Worm (Caenorhabditis elegans): Measurements from ENCODE around the gene mog-3.

mog-3 gene

ce11 chrIII:5305725-5306124 is 2.7 kb upstream of the mog-3 start:
- peak; percentile 69 for TF ChIP-seq nhr-47 (tag; optimal IDR thresholded peaks at IDR 0.05)
- peak; percentile 31 for TF ChIP-seq aly-2 (tag; optimal IDR thresholded peaks at IDR 0.05)
- peak; percentile 9 for TF ChIP-seq sox-4 (tag; optimal IDR thresholded peaks at IDR 0.05)
- TF ChIP-seq ceh-82 (tag; optimal IDR thresholded peaks at IDR 0.05): peak; percentile 40 to 63 (median 62)
- no peak for TF ChIP-seq ces-1 (GFP tag; optimal IDR thresholded peaks at IDR 0.05)
- no peak for TF ChIP-seq unc-98 (GFP tag; IDR thresholded peaks at IDR 0.05)
- peak; percentile 67 to 71 for TF ChIP-seq lin-35 (GFP tag; optimal IDR thresholded peaks at IDR 0.05)
- TF ChIP-seq egl-13 (tag; optimal IDR thresholded peaks at IDR 0.05): peak; percentile 19
- peak; percentile 57 for TF ChIP-seq C16A3.4 (tag; optimal IDR thresholded peaks at IDR 0.05)
- no peak for TF ChIP-seq jun-1 (tag; optimal IDR thresholded peaks at IDR 0.05)
- TF ChIP-seq fos-1 (tag; optimal IDR thresholded peaks at IDR 0.05): no peak
- TF ChIP-seq pqm-1 (tag; optimal IDR thresholded peaks at IDR 0.05): no peak
- TF ChIP-seq elt-2 (tag; optimal IDR thresholded peaks at IDR 0.05): peak; percentile 6
- peak; percentile 65 for TF ChIP-seq nhr-19 (GFP tag; conservative IDR thresholded peaks at IDR 0.05)
- peak; percentile 39 for TF ChIP-seq unc-86 (tag; optimal IDR thresholded peaks at IDR 0.05)
- no peak for TF ChIP-seq nhr-85 (tag)
- no peak for TF ChIP-seq pag-3 (tag; optimal IDR thresholded peaks at IDR 0.05; ENCODE audit: borderline replicate concordance, insufficient read depth)
- TF ChIP-seq isw-1 (GFP tag; IDR thresholded peaks at IDR 0.05): peak; percentile 32
- no peak for TF ChIP-seq fkh-10 (GFP tag; optimal IDR thresholded peaks at IDR 0.05)
- TF ChIP-seq blmp-1 (tag; optimal IDR thresholded peaks at IDR 0.05): peak; percentile 24
- no peak for TF ChIP-seq nhr-84 (tag; optimal IDR thresholded peaks at IDR 0.05)
- TF ChIP-seq mef-2 (tag; optimal IDR thresholded peaks at IDR 0.05): no peak
- no peak for TF ChIP-seq hlh-17 (GFP tag; optimal IDR thresholded peaks at IDR 0.05; ENCODE audit: borderline replicate concordance)
- TF ChIP-seq fkh-8 (tag; optimal IDR thresholded peaks at IDR 0.05): peak; percentile 39
- peak; percentile 66 for TF ChIP-seq swsn-7 (tag; optimal IDR thresholded peaks at IDR 0.05)
- TF ChIP-seq C34B4.2 (tag; optimal IDR thresholded peaks at IDR 0.05): no peak
- TF ChIP-seq mab-9 (GFP tag; IDR thresholded peaks at IDR 0.05): 0 out of 2 replicates have a peak, but pooled peaks have one; percentile 44
- TF ChIP-seq ztf-11 (tag; optimal IDR thresholded peaks at IDR 0.05): peak in 1 of 2 experiments; percentile 3
- TF ChIP-seq Y116A8C.19 (tag; optimal IDR thresholded peaks at IDR 0.05; ENCODE audit: borderline replicate concordance): no peak
- TF ChIP-seq snpc-4 (tag; optimal IDR thresholded peaks at IDR 0.05): no peak
- TF ChIP-seq nhr-90 (tag; optimal IDR thresholded peaks at IDR 0.05; ENCODE audit: poor library complexity): peak; percentile 67
- no peak for TF ChIP-seq ets-5 (GFP tag; IDR thresholded peaks at IDR 0.05)
- no peak for TF ChIP-seq nhr-71 (tag; optimal IDR thresholded peaks at IDR 0.05)
- TF ChIP-seq zag-1 (tag; optimal IDR thresholded peaks at IDR 0.05): no peak
- peak; percentile 21 for TF ChIP-seq zip-4 (GFP tag; optimal IDR thresholded peaks at IDR 0.05)
- no peak for TF ChIP-seq aha-1 (tag; optimal IDR thresholded peaks at IDR 0.05)
- no peak for TF ChIP-seq lin-15B (tag; optimal IDR thresholded peaks at IDR 0.05)
- peak; percentile 8 for TF ChIP-seq pax-3 (tag; optimal IDR thresholded peaks at IDR 0.05)
- TF ChIP-seq lir-3 (tag; optimal IDR thresholded peaks at IDR 0.05; ENCODE audit: poor library complexity): peak; percentile 61
- TF ChIP-seq dsc-1 (tag; optimal IDR thresholded peaks at IDR 0.05): peak; percentile 64
- TF ChIP-seq ceh-90 (tag; optimal IDR thresholded peaks at IDR 0.05): no peak
- TF ChIP-seq sptf-1 (tag; optimal IDR thresholded peaks at IDR 0.05): no peak
- no peak for TF ChIP-seq efl-3 (GFP tag; optimal IDR thresholded peaks at IDR 0.05)
- no peak for TF ChIP-seq vab-15 (tag; optimal IDR thresholded peaks at IDR 0.05)
- no peak for TF ChIP-seq sup-37 (GFP tag; optimal IDR thresholded peaks at IDR 0.05)
- no peak for TF ChIP-seq unc-30 (tag; optimal IDR thresholded peaks at IDR 0.05)
- TF ChIP-seq C04F5.9 (tag; optimal IDR thresholded peaks at IDR 0.05): no peak
- peak; percentile 37 for TF ChIP-seq nhr-77 (tag; optimal IDR thresholded peaks at IDR 0.05)
- peak; percentile 31 for TF ChIP-seq skn-1 (tag; optimal IDR thresholded peaks at IDR 0.05)
- TF ChIP-seq tbx-2 (tag; optimal IDR thresholded peaks at IDR 0.05): peak; percentile 56
- no peak for TF ChIP-seq alr-1 (tag; optimal IDR thresholded peaks at IDR 0.05; ENCODE audit: borderline replicate concordance)
- no peak for TF ChIP-seq ceh-88 (GFP tag; IDR thresholded peaks at IDR 0.05)
- peak; percentile 56 for TF ChIP-seq unc-130 (tag; optimal IDR thresholded peaks at IDR 0.05)
